Worm (Caenorhabditis elegans): ENCODE measurements around the gene R01B10.3.

DNA sequence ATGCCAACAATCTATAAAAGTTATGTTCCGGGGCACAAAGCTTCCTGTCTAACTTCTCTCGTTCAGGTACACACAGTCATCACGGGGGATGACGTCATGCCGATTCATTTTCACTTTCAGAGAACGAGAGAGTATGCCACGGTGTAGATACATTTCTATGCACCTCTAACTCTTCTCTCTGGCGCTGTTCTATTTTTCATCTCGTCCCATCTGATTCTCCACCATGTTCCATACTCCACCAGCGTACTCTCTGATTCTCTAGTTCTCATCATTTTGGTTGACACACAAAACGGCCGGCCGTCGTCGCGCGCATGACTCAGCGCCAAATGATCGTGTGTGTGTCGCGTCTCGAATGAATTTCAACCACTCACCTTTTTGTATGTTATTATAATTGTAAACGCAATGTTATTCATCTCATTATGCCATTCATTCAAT lies 44.5 kb downstream of the R01B10.3 start:
- TF ChIP-seq jun-1 (tag; optimal IDR thresholded peaks at IDR 0.05) (peak; percentile 99), mdl-1 (tag; optimal IDR thresholded peaks at IDR 0.05) (peak; percentile 85), zag-1 (tag; optimal IDR thresholded peaks at IDR 0.05) (no peak), lin-15B (tag; optimal IDR thresholded peaks at IDR 0.05) (peak; percentile 56), snpc-4 (tag; optimal IDR thresholded peaks at IDR 0.05) (peak; percentile 61), fos-1 (tag; optimal IDR thresholded peaks at IDR 0.05) (no peak), nhr-76 (tag; optimal IDR thresholded peaks at IDR 0.05) (peak; percentile 61), nhr-11 (tag; optimal IDR thresholded peaks at IDR 0.05) (peak; percentile 87), nhr-237 (tag; optimal IDR thresholded peaks at IDR 0.05) (no peak), ceh-9 (tag; optimal IDR thresholded peaks at IDR 0.05) (no peak), nhr-43 (tag; optimal IDR thresholded peaks at IDR 0.05; ENCODE audit: poor library complexity, severe bottlenecking) (peak; percentile 94), fkh-10 (GFP tag; optimal IDR thresholded peaks at IDR 0.05) (no peak)

Data from whole organism, L3 larva.